Fruit fly (Drosophila melanogaster) whole organism, embryonic: ENCODE data around the gene NetB.

Experiments used
- B-H1 ChIP-seq: fragments of 200-800 bp; sonication (Bioruptor generic); IDR thresholded peaks from 3 replicates; pipeline ENCODE4 v1.3.6; 2022; ENCODE audit warnings: missing biosample characterization, missing genetic modification characterization
- CG12155 ChIP-seq: fragments of 200-800 bp; sonication (Bioruptor generic); optimal IDR thresholded peaks from 3 replicates; lab custom pipeline; 2016; ENCODE audit warnings: missing biosample characterization, missing genetic modification characterization
- CG12744 ChIP-seq: fragments of 200-800 bp; sonication (Bioruptor generic); optimal IDR thresholded peaks from 2 replicates; lab custom pipeline; 2016; ENCODE audit warnings: missing biosample characterization, missing genetic modification characterization
- CG12942 ChIP-seq: fragments of 200-800 bp; sonication (Bioruptor generic); optimal IDR thresholded peaks from 3 replicates; lab custom pipeline; 2016; ENCODE audit warnings: missing biosample characterization, missing genetic modification characterization
- CG14050 ChIP-seq: fragments of 200-800 bp; sonication (Bioruptor generic); IDR thresholded peaks from 3 replicates; pipeline ENCODE4 v1.3.6; 2022; ENCODE audit warnings: missing biosample characterization, missing genetic modification characterization
- CG14441 ChIP-seq: fragments of 200-800 bp; sonication (Bioruptor generic); IDR thresholded peaks from 2 replicates; pipeline ENCODE4 v1.3.6; 2022; ENCODE audit warnings: missing biosample characterization, missing genetic modification characterization
- CG14667 ChIP-seq: fragments of 200-800 bp; sonication (Bioruptor generic); IDR thresholded peaks from 2 replicates; pipeline ENCODE4 v1.3.6; 2022; ENCODE audit warnings: missing biosample characterization, missing genetic modification characterization
- CG1602 ChIP-seq: fragments of 200-800 bp; sonication (Bioruptor generic); optimal IDR thresholded peaks from 3 replicates; lab custom pipeline; 2016; ENCODE audit warnings: missing biosample characterization, missing genetic modification characterization
- CG16815 ChIP-seq: fragments of 200-800 bp; sonication (Bioruptor generic); optimal IDR thresholded peaks from 3 replicates; lab custom pipeline; 2017; ENCODE audit warnings: missing biosample characterization, mild to moderate bottlenecking, missing genetic modification characterization
- CG17802 ChIP-seq: fragments of 200-800 bp; sonication (Bioruptor generic); optimal IDR thresholded peaks from 2 replicates; lab custom pipeline; 2018; ENCODE audit warnings: missing biosample characterization, mild to moderate bottlenecking, missing genetic modification characterization, moderate library complexity
- CG18262 ChIP-seq: fragments of 200-800 bp; optimal IDR thresholded peaks from 3 replicates; lab custom pipeline; 2019; ENCODE audit warnings: missing biosample characterization, mild to moderate bottlenecking, missing genetic modification characterization, moderate library complexity
- CG18599 ChIP-seq: fragments of 200-800 bp; sonication (Bioruptor generic); optimal IDR thresholded peaks from 3 replicates; lab custom pipeline; 2017; ENCODE audit warnings: missing biosample characterization, missing genetic modification characterization, mild to moderate bottlenecking, moderate library complexity, missing genetic modification reagents
- CG18619 ChIP-seq: fragments of 200-800 bp; sonication (Bioruptor generic); optimal IDR thresholded peaks from 3 replicates; lab custom pipeline; 2017; ENCODE audit warnings: missing biosample characterization, mild to moderate bottlenecking, missing genetic modification characterization
- CG30020 ChIP-seq: fragments of 200-800 bp; optimal IDR thresholded peaks from 2 replicates; lab custom pipeline; 2019; ENCODE audit warnings: missing biosample characterization, mild to moderate bottlenecking, missing genetic modification characterization, moderate library complexity
- CG30431 ChIP-seq: fragments of 200-800 bp; sonication (Bioruptor generic); optimal IDR thresholded peaks from 2 replicates; lab custom pipeline; 2017; ENCODE audit warnings: missing biosample characterization, missing genetic modification characterization
- CG32532 ChIP-seq: fragments of 200-800 bp; sonication (Bioruptor generic); IDR thresholded peaks from 2 replicates; pipeline ENCODE4 v1.3.6; 2022; ENCODE audit warnings: missing biosample characterization, missing genetic modification characterization
- CG3726 ChIP-seq: fragments of 200-800 bp; sonication (Bioruptor generic); IDR thresholded peaks from 3 replicates; pipeline ENCODE4, ENCODE4 v1.3.6; 2022; ENCODE audit warnings: missing biosample characterization, missing genetic modification characterization
- CG4360 ChIP-seq: fragments of 200-800 bp; sonication (Bioruptor generic); IDR thresholded peaks from 2 replicates; pipeline ENCODE4 v1.3.6; 2022; ENCODE audit warnings: missing biosample characterization, missing genetic modification characterization
- CG43689 ChIP-seq: fragments of 200-800 bp; sonication (Bioruptor generic); IDR thresholded peaks from 2 replicates; pipeline ENCODE4 v1.3.6; 2022; ENCODE audit warnings: missing biosample characterization, missing genetic modification characterization
- CG4404 ChIP-seq: fragments of 200-800 bp; sonication (Bioruptor generic); IDR thresholded peaks from 2 replicates; pipeline ENCODE4 v1.3.6; 2022; ENCODE audit warnings: missing biosample characterization, missing genetic modification characterization
- CG8281 ChIP-seq: fragments of 200-800 bp; sonication (Bioruptor generic); optimal IDR thresholded peaks from 2 replicates; lab custom pipeline; 2018; ENCODE audit warnings: missing biosample characterization, mild to moderate bottlenecking, missing genetic modification characterization, moderate library complexity
- CG9817 ChIP-seq: fragments of 200-800 bp; sonication (Bioruptor generic); optimal IDR thresholded peaks from 2 replicates; lab custom pipeline; 2018; ENCODE audit warnings: missing biosample characterization, mild to moderate bottlenecking, missing genetic modification characterization, moderate library complexity
- CG9876 ChIP-seq: fragments of 200-800 bp; sonication (Bioruptor generic); optimal IDR thresholded peaks from 2 replicates; lab custom pipeline; 2016; ENCODE audit warnings: missing biosample characterization, missing genetic modification characterization
- CTCF ChIP-seq: fragments of 200-800 bp; sonication (Bioruptor generic); optimal IDR thresholded peaks from 2 replicates; lab custom pipeline; 2017; ENCODE audit warnings: missing biosample characterization, mild to moderate bottlenecking, missing genetic modification characterization, moderate library complexity
- CrebB ChIP-seq: fragments of 200-800 bp; sonication (Bioruptor generic); optimal IDR thresholded peaks from 3 replicates; lab custom pipeline; 2018; ENCODE audit warnings: missing biosample characterization, mild to moderate bottlenecking, missing genetic modification characterization
- Dad ChIP-seq: fragments of 200-800 bp; sonication (Bioruptor generic); optimal IDR thresholded peaks from 3 replicates; lab custom pipeline; 2016; ENCODE audit warnings: missing biosample characterization, missing genetic modification characterization
- Deaf1 ChIP-seq: fragments of 200-800 bp; optimal IDR thresholded peaks from 3 replicates; lab custom pipeline; 2019; ENCODE audit warnings: missing biosample characterization, mild to moderate bottlenecking, missing genetic modification characterization, moderate library complexity
- E2f1 ChIP-seq: fragments of 200-800 bp; sonication (Bioruptor generic); IDR thresholded peaks from 2 replicates; pipeline ENCODE4 v1.3.6; 2022; ENCODE audit warnings: missing biosample characterization, missing genetic modification characterization
- Fer1 ChIP-seq: fragments of 200-800 bp; sonication (Bioruptor generic); optimal IDR thresholded peaks from 2 replicates; lab custom pipeline; 2017; ENCODE audit warnings: missing biosample characterization, mild to moderate bottlenecking, missing genetic modification characterization
- Hmr ChIP-seq: fragments of 200-800 bp; sonication (Bioruptor generic); optimal IDR thresholded peaks from 3 replicates; lab custom pipeline; 2017; ENCODE audit warnings: mild to moderate bottlenecking, missing biosample characterization, missing genetic modification reagents, missing genetic modification characterization
- Lpt ChIP-seq: fragments of >200 bp; optimal IDR thresholded peaks from 2 replicates; lab custom pipeline; 2018; ENCODE audit warnings: missing biosample characterization, missing genetic modification characterization
- NfI ChIP-seq: fragments of 200-800 bp; sonication (Bioruptor generic); optimal IDR thresholded peaks from 3 replicates; lab custom pipeline; 2018; ENCODE audit warnings: missing biosample characterization, mild to moderate bottlenecking, missing genetic modification characterization, moderate library complexity
- TFAM ChIP-seq: fragments of 200-800 bp; sonication (Bioruptor generic); optimal IDR thresholded peaks from 2 replicates; lab custom pipeline; 2017; ENCODE audit warnings: missing biosample characterization, missing genetic modification characterization, inconsistent platforms
- abd-A ChIP-seq: fragments of 200-800 bp; sonication (Bioruptor generic); optimal IDR thresholded peaks from 3 replicates; lab custom pipeline; 2019; ENCODE audit warnings: missing biosample characterization, mild to moderate bottlenecking, missing genetic modification characterization, moderate library complexity
- al ChIP-seq: fragments of 200-800 bp; sonication (Bioruptor generic); IDR thresholded peaks from 2 replicates; pipeline ENCODE4 v1.3.6; 2022; ENCODE audit warnings: missing biosample characterization, missing genetic modification characterization
- ato ChIP-seq: fragments of 200-800 bp; sonication (Bioruptor generic); IDR thresholded peaks from 2 replicates; pipeline ENCODE4 v1.3.6; 2022; ENCODE audit warnings: missing biosample characterization, missing genetic modification characterization; ENCODE audit not compliant: partially characterized antibody
- cato ChIP-seq: fragments of 200-800 bp; sonication (Bioruptor generic); optimal IDR thresholded peaks from 2 replicates; lab custom pipeline; 2016; ENCODE audit warnings: missing biosample characterization, missing genetic modification characterization, borderline replicate concordance
- dan ChIP-seq: fragments of 200-800 bp; sonication (Bioruptor generic); IDR thresholded peaks from 2 replicates; pipeline ENCODE4 v1.3.6; 2022; ENCODE audit warnings: missing biosample characterization, missing genetic modification characterization
- danr ChIP-seq: fragments of 200-800 bp; sonication (Bioruptor generic); IDR thresholded peaks from 2 replicates; pipeline ENCODE4 v1.3.6; 2022; ENCODE audit warnings: missing biosample characterization, missing genetic modification characterization
- hb ChIP-seq: fragments of 200-800 bp; sonication (Bioruptor generic); IDR thresholded peaks from 3 replicates; pipeline ENCODE4 v1.3.6; 2022; ENCODE audit warnings: missing biosample characterization, missing genetic modification characterization; ENCODE audit not compliant: partially characterized antibody
- insv ChIP-seq, 2 experiments: fragments of 200-800 bp; sonication (Bioruptor generic); optimal IDR thresholded peaks; 3 replicates each; lab custom pipeline; 2016 to 2018; ENCODE audit warnings: missing biosample characterization in 2 of 2, missing genetic modification characterization in 2 of 2
- kah ChIP-seq: fragments of 200-800 bp; sonication (Bioruptor generic); optimal IDR thresholded peaks from 2 replicates; lab custom pipeline; 2018; ENCODE audit warnings: missing biosample characterization, mild to moderate bottlenecking, missing genetic modification characterization
- lab ChIP-seq: fragments of 200-800 bp; sonication (Bioruptor generic); optimal IDR thresholded peaks from 3 replicates; lab custom pipeline; 2017; ENCODE audit warnings: missing biosample characterization, missing genetic modification characterization, mild to moderate bottlenecking, moderate library complexity, missing genetic modification reagents
- nerfin-1 ChIP-seq: fragments of 200-800 bp; sonication (Bioruptor generic); optimal IDR thresholded peaks from 3 replicates; lab custom pipeline; 2019; ENCODE audit warnings: missing biosample characterization, mild to moderate bottlenecking, missing genetic modification characterization, moderate library complexity
- oc ChIP-seq: fragments of 200-800 bp; sonication (Bioruptor generic); optimal IDR thresholded peaks from 2 replicates; lab custom pipeline; 2018; ENCODE audit warnings: missing biosample characterization, mild to moderate bottlenecking, missing genetic modification characterization, moderate library complexity
- otp ChIP-seq: fragments of 200-800 bp; sonication (Bioruptor generic); IDR thresholded peaks from 3 replicates; pipeline ENCODE4, ENCODE4 v1.3.6; 2022; ENCODE audit warnings: missing biosample characterization, missing genetic modification characterization
- shn ChIP-seq: fragments of 200-800 bp; sonication (Bioruptor generic); optimal IDR thresholded peaks from 3 replicates; lab custom pipeline; 2016; ENCODE audit warnings: missing biosample characterization, missing genetic modification characterization
- sr ChIP-seq: fragments of 200-800 bp; sonication (Bioruptor generic); IDR thresholded peaks from 3 replicates; pipeline ENCODE4 v1.3.6; 2022; ENCODE audit warnings: missing biosample characterization, missing genetic modification characterization
- stwl ChIP-seq: fragments of 200-800 bp; sonication (Bioruptor generic); optimal IDR thresholded peaks from 3 replicates; lab custom pipeline; 2018; ENCODE audit warnings: missing biosample characterization, mild to moderate bottlenecking, missing genetic modification characterization, moderate library complexity
- trh ChIP-seq: fragments of 200-800 bp; sonication (Bioruptor generic); optimal IDR thresholded peaks from 2 replicates; lab custom pipeline; 2016; ENCODE audit warnings: missing biosample characterization, missing genetic modification characterization
- wek ChIP-seq: fragments of 200-800 bp; sonication (Bioruptor generic); optimal IDR thresholded peaks from 3 replicates; lab custom pipeline; 2018; ENCODE audit warnings: missing biosample characterization, mild to moderate bottlenecking, missing genetic modification characterization, moderate library complexity
- zfh2 ChIP-seq: fragments of 200-800 bp; sonication (Bioruptor generic); optimal IDR thresholded peaks from 2 replicates; lab custom pipeline; 2016; ENCODE audit warnings: missing biosample characterization, missing genetic modification characterization

The NetB gene

DNA sequence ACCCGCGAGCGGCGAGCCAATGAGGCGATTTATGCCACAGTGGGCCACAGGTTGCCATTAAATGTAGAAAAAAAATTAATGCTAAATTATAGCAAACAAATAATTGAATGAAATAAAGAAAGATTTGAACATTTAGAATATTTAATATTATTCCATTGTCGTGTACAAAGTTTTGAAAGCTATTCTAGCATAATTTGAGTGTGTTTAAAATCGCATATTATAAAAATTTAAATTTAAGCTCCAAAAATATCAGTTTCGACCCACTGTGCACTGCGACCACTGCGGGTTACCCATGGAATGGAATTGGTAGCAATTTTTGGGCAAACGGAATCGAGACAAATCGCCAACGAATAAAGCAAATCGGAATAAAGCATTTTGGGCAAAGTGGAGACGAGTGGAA, 5.4 kb downstream of the NetB start (continued):
- peak; percentile 69 for TF ChIP-seq CG18262 (tag; lab: Kevin White, UChicago)
- no peak for TF ChIP-seq zfh2 (GFP tag; lab: Kevin White, UChicago)
- no peak for TF ChIP-seq CG1602 (GFP tag; lab: Kevin White, UChicago)
- TF ChIP-seq dan, result no peak
- TF ChIP-seq Deaf1, result peak; percentile 11
- TF ChIP-seq sr, result no peak
- TF ChIP-seq CG14667, result no peak
- peak; percentile 3 for TF ChIP-seq NfI (GFP tag; lab: Kevin White, UChicago)
- peak; percentile 42; the same call in 1 of the 2 replicates for TF ChIP-seq E2f1 (GFP tag; lab: Robert Waterston, UW)
- TF ChIP-seq insv (GFP tag; optimal IDR thresholded peaks at IDR 0.05; lab: Kevin White, UChicago), result no peak
- no peak for TF ChIP-seq danr (GFP tag; lab: Robert Waterston, UW)
- TF ChIP-seq CG14441 (GFP tag; lab: Robert Waterston, UW), result peak; percentile 45
- TF ChIP-seq wek (GFP tag; lab: Kevin White, UChicago), result no peak
- TF ChIP-seq abd-A (tag; lab: Kevin White, UChicago), result no peak
- TF ChIP-seq CG4404 (GFP tag; lab: Robert Waterston, UW), result peak; percentile 70
- TF ChIP-seq oc, result no peak
- no peak for TF ChIP-seq CG17802 (tag; lab: Kevin White, UChicago)
- TF ChIP-seq CG9876 (GFP tag; lab: Kevin White, UChicago), result no peak
- no peak for TF ChIP-seq CrebB (tag; lab: Kevin White, UChicago)
- peak; percentile 34 for TF ChIP-seq CG16815
- TF ChIP-seq CG30020 (tag; lab: Kevin White, UChicago), result no peak
- TF ChIP-seq TFAM (GFP tag; lab: Kevin White, UChicago), result no peak
- no peak; the same call in 2 of the 3 replicates for TF ChIP-seq B-H1 (GFP tag; lab: Robert Waterston, UW)
- TF ChIP-seq Lpt, result no peak
- TF ChIP-seq CG14050, result no peak
- TF ChIP-seq CG12155, result peak; percentile 2
- TF ChIP-seq stwl (tag; lab: Kevin White, UChicago), result no peak
- no peak for TF ChIP-seq Dad (GFP tag; lab: Kevin White, UChicago)
- TF ChIP-seq CG43689 (GFP tag; lab: Robert Waterston, UW), result no peak
- peak; percentile 28 for TF ChIP-seq nerfin-1 (tag; lab: Kevin White, UChicago)
- no peak for TF ChIP-seq CG12942 (GFP tag; lab: Kevin White, UChicago)
- TF ChIP-seq al (GFP tag; lab: Robert Waterston, UW), result no peak
- peak; percentile 48 for TF ChIP-seq lab (GFP tag; lab: Kevin White, UChicago)
- TF ChIP-seq CG3726 (GFP tag; lab: Robert Waterston, UW), result no peak
- no peak for TF ChIP-seq ato (GFP tag; lab: Robert Waterston, UW)
- peak; percentile 41; the same call in 1 of the 2 replicates for TF ChIP-seq CG32532
- peak; percentile 47 for TF ChIP-seq Fer1 (GFP tag; lab: Kevin White, UChicago)
- no peak for TF ChIP-seq CG4360 (GFP tag; lab: Robert Waterston, UW)
- no peak for TF ChIP-seq trh
- peak; percentile 40 for TF ChIP-seq CG18619 (GFP tag; lab: Kevin White, UChicago)
- no peak for TF ChIP-seq CG12744 (GFP tag; lab: Kevin White, UChicago)
- peak; percentile 3 for TF ChIP-seq CG30431 (GFP tag; lab: Kevin White, UChicago)
- TF ChIP-seq CG18599 (GFP tag; lab: Kevin White, UChicago), result peak; percentile 61
- TF ChIP-seq hb, result no peak
- TF ChIP-seq CTCF (GFP tag; lab: Kevin White, UChicago), result no peak
- peak; percentile 24 for TF ChIP-seq CG9817
- peak; percentile 50 for TF ChIP-seq kah (GFP tag; lab: Kevin White, UChicago)
- no peak for TF ChIP-seq shn
- 0 out of 3 replicates have a peak, but pooled peaks have one; percentile 35 for TF ChIP-seq otp (GFP tag; lab: Robert Waterston, UW)
- no peak for TF ChIP-seq CG8281 (tag; lab: Kevin White, UChicago)
- peak; percentile 27 for TF ChIP-seq Hmr (GFP tag; lab: Kevin White, UChicago)
- TF ChIP-seq cato (GFP tag; lab: Kevin White, UChicago), result no peak
